Fruit fly (Drosophila melanogaster) whole organism, wandering third instar larva: ENCODE measurements around the gene CG2321.
A peak's percentile ranks its signal among the peaks of the same experiment; 100 is the strongest.

Experiments
- Abd-B ChIP-seq: fragments of >200 bp; optimal IDR thresholded peaks from 2 replicates; lab custom pipeline; 2017; ENCODE audit warnings: missing biosample characterization, missing genetic modification characterization
- CG32264 ChIP-seq: fragments of 200-800 bp; sonication (Bioruptor generic); optimal IDR thresholded peaks from 2 replicates; lab custom pipeline; 2016; ENCODE audit warnings: missing biosample characterization, missing genetic modification characterization
- CG9705 ChIP-seq: fragments of 200-800 bp; sonication (Bioruptor generic); optimal IDR thresholded peaks from 2 replicates; lab custom pipeline; 2018; ENCODE audit warnings: missing biosample characterization, mild to moderate bottlenecking, missing genetic modification characterization
- CrebA ChIP-seq: fragments of 200-800 bp; sonication (Bioruptor generic); optimal IDR thresholded peaks from 2 replicates; lab custom pipeline; 2016; ENCODE audit warnings: missing biosample characterization, mild to moderate bottlenecking, missing genetic modification characterization, borderline replicate concordance
- Dif ChIP-seq: fragments of 200-275, 200-300 bp; sonication (Bioruptor generic); optimal IDR thresholded peaks from 2 replicates; lab custom pipeline; 2018; ENCODE audit warnings: missing biosample characterization, missing genetic modification characterization; ENCODE audit not compliant: partially characterized antibody
- GATAd ChIP-seq: sonication (Bioruptor generic); optimal IDR thresholded peaks from 2 replicates; lab custom pipeline; 2016; ENCODE audit warnings: missing biosample characterization, missing genetic modification characterization
- HLH106 ChIP-seq: fragments of 200-800 bp; optimal IDR thresholded peaks from 3 replicates; lab custom pipeline; 2019; ENCODE audit warnings: missing biosample characterization, mild to moderate bottlenecking, missing genetic modification characterization, moderate library complexity
- Hnf4 ChIP-seq: fragments of 200-800 bp; sonication (Bioruptor generic); optimal IDR thresholded peaks from 2 replicates; lab custom pipeline; 2016; ENCODE audit warnings: missing biosample characterization, mild to moderate bottlenecking, missing genetic modification characterization
- Hr78 ChIP-seq: fragments of >200 bp; optimal IDR thresholded peaks from 2 replicates; lab custom pipeline; 2017; ENCODE audit warnings: missing biosample characterization, missing genetic modification characterization
- Hr83 ChIP-seq: fragments of 200-300 bp; sonication (Bioruptor generic); optimal IDR thresholded peaks from 2 replicates; lab custom pipeline; 2016; ENCODE audit warnings: missing biosample characterization, mild to moderate bottlenecking, missing genetic modification characterization, moderate library complexity; ENCODE audit not compliant: poor library complexity, severe bottlenecking
- Mio ChIP-seq: sonication (Bioruptor generic); optimal IDR thresholded peaks from 2 replicates; lab custom pipeline; 2016; ENCODE audit warnings: missing biosample characterization, missing genetic modification characterization
- Myc ChIP-seq: fragments of >200 bp; optimal IDR thresholded peaks from 2 replicates; lab custom pipeline; 2017
- N ChIP-seq: fragments of >200 bp; optimal IDR thresholded peaks from 2 replicates; lab custom pipeline; 2018; ENCODE audit warnings: missing biosample characterization, missing external identifiers, missing genetic modification characterization
- OdsH ChIP-seq: fragments of 200-800 bp; sonication (Bioruptor generic); optimal IDR thresholded peaks from 2 replicates; lab custom pipeline; 2016; ENCODE audit warnings: missing biosample characterization, mild to moderate bottlenecking, missing genetic modification characterization
- Rel ChIP-seq, 2 experiments: fragments of 200-800 bp; sonication (Bioruptor generic) in 1 of 2; optimal IDR thresholded peaks; 2 replicates in 1 of 2; 3 replicates in 1 of 2; lab custom pipeline; 2016 to 2019; ENCODE audit warnings: mild to moderate bottlenecking in 2 of 2, missing biosample characterization in 2 of 2, missing genetic modification characterization in 2 of 2, moderate library complexity in 1 of 2
- Sp1 ChIP-seq: fragments of 200-800 bp; sonication (Bioruptor generic); optimal IDR thresholded peaks from 3 replicates; lab custom pipeline; 2019; ENCODE audit warnings: missing biosample characterization, mild to moderate bottlenecking, missing genetic modification characterization, moderate library complexity
- Vsx2 ChIP-seq: fragments of 200-300, 225-300 bp; sonication (Bioruptor generic); optimal IDR thresholded peaks from 2 replicates; lab custom pipeline; 2018; ENCODE audit warnings: missing biosample characterization, missing genetic modification characterization; ENCODE audit not compliant: partially characterized antibody
- br ChIP-seq: fragments of 200-800 bp; sonication (Bioruptor generic); optimal IDR thresholded peaks from 2 replicates; lab custom pipeline; 2016; ENCODE audit warnings: missing biosample characterization, missing genetic modification characterization
- dl ChIP-seq, 2 experiments: fragments of 175-275, 200-275 bp in 1 of 2; fragments of 200-275 bp in 1 of 2; sonication (Bioruptor generic); optimal IDR thresholded peaks; lab custom pipeline; 2018; ENCODE audit warnings: mild to moderate bottlenecking in 2 of 2, missing biosample characterization in 2 of 2, missing genetic modification characterization in 2 of 2, moderate library complexity in 2 of 2; ENCODE audit not compliant: partially characterized antibody in 2 of 2, insufficient read depth in 1 of 2
- dsf ChIP-seq: sonication (Bioruptor generic); optimal IDR thresholded peaks from 2 replicates; lab custom pipeline; 2016; ENCODE audit warnings: missing biosample characterization, missing genetic modification characterization, borderline replicate concordance
- ey ChIP-seq: fragments of 200-800 bp; sonication (Bioruptor generic); optimal IDR thresholded peaks from 2 replicates; lab custom pipeline; 2016; ENCODE audit warnings: missing biosample characterization, missing genetic modification characterization
- foxo ChIP-seq, 2 experiments: fragments of 200-800 bp; sonication (Bioruptor generic); optimal IDR thresholded peaks; 2 replicates in 1 of 2; 3 replicates in 1 of 2; lab custom pipeline; 2016 to 2017; ENCODE audit warnings: missing biosample characterization in 2 of 2, missing genetic modification characterization in 2 of 2
- fru ChIP-seq: fragments of 200-800 bp; sonication (Bioruptor generic); optimal IDR thresholded peaks from 3 replicates; lab custom pipeline; 2016; ENCODE audit warnings: missing biosample characterization, mild to moderate bottlenecking, missing genetic modification characterization
- h ChIP-seq: fragments of 200-800 bp; sonication (Bioruptor generic); optimal IDR thresholded peaks from 3 replicates; lab custom pipeline; 2016; ENCODE audit warnings: missing biosample characterization, mild to moderate bottlenecking, missing genetic modification characterization
- jim ChIP-seq: fragments of 175-275, 200-325 bp; sonication (Bioruptor generic); optimal IDR thresholded peaks from 2 replicates; lab custom pipeline; 2016; ENCODE audit warnings: missing biosample characterization, mild to moderate bottlenecking, missing genetic modification characterization
- pan ChIP-seq: fragments of >200 bp; optimal IDR thresholded peaks from 2 replicates; lab custom pipeline; 2017
- psq ChIP-seq: fragments of 200-800 bp; sonication (Bioruptor generic); optimal IDR thresholded peaks from 3 replicates; lab custom pipeline; 2017; ENCODE audit warnings: missing biosample characterization, mild to moderate bottlenecking, missing genetic modification characterization, moderate library complexity
- rgr ChIP-seq: fragments of 200-800 bp; sonication (Bioruptor generic); optimal IDR thresholded peaks from 3 replicates; lab custom pipeline; 2016; ENCODE audit warnings: missing biosample characterization, mild to moderate bottlenecking, missing genetic modification characterization
- sv ChIP-seq: fragments of 200-800 bp; sonication (Bioruptor generic); optimal IDR thresholded peaks from 3 replicates; lab custom pipeline; 2016; ENCODE audit warnings: missing biosample characterization, missing genetic modification characterization
- tai ChIP-seq: sonication (Bioruptor generic); optimal IDR thresholded peaks from 2 replicates; lab custom pipeline; 2016; ENCODE audit warnings: missing biosample characterization, missing genetic modification characterization
- usp ChIP-seq: fragments of >200 bp; optimal IDR thresholded peaks from 2 replicates; lab custom pipeline; 2017; ENCODE audit warnings: missing biosample characterization, missing genetic modification characterization
- woc ChIP-seq: sonication (Bioruptor generic); optimal IDR thresholded peaks from 2 replicates; lab custom pipeline; 2016; ENCODE audit warnings: missing biosample characterization, mild to moderate bottlenecking, missing genetic modification characterization

The CG2321 gene

DNA sequence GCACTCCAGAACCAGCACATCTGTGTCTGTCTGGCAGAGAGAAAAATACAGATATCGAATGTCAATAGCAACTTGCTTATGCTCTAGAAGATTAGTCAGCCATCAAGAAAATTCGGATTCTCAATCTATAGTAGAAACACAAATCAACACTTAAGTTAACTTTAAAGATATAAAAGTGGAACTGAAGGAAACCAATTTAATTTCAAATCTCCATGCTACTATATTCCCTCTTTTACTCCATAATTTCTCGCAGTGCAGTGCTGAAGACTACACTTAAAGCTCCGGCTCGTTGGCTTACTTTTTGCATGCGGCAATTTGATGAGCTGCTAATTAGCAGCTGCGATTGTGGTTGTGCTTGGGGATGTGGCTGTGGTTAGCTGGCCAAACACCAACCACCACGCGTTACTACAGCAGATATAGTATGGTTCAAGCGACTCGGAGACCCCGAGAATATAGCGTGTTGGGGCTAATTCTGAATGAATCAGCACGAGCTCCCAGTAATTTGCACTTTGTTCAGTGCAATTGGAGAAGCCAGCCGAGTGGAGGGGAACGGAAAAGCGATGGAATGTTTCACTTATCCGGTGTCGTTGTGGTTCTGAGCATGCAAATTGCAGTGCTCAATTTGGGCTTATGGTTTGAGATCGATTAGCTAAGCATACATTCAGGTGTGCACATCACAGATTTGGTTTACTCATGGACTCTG lies 28.7 kb downstream of the CG2321 start:
- TF ChIP-seq dl (GFP tag; optimal IDR thresholded peaks at IDR 0.05; lab: Kevin White, UChicago; ENCODE audit: insufficient read depth in 1 of 2, partially characterized antibody in 2 of 2) (no peak), Vsx2 (GFP tag; lab: Kevin White, UChicago) (peak; percentile 56), Rel (GFP tag; optimal IDR thresholded peaks at IDR 0.05; lab: Kevin White, UChicago) (no peak), Rel (tag; optimal IDR thresholded peaks at IDR 0.05; lab: Kevin White, UChicago) (no peak), Hnf4 (GFP tag; lab: Kevin White, UChicago) (no peak), rgr (GFP tag; lab: Kevin White, UChicago) (no peak), tai (GFP tag; lab: Kevin White, UChicago) (no peak), Myc (lab: Kevin White, UChicago) (no peak), HLH106 (tag; lab: Kevin White, UChicago) (peak; percentile 5), h (GFP tag; lab: Kevin White, UChicago) (no peak), dsf (GFP tag; lab: Kevin White, UChicago) (no peak), CrebA (no peak), Mio (GFP tag; lab: Kevin White, UChicago) (no peak), foxo (GFP tag; optimal IDR thresholded peaks at IDR 0.05; lab: Kevin White, UChicago) (peak in 1 of 2 experiments; percentile 34), br (no peak), woc (GFP tag; lab: Kevin White, UChicago) (no peak), Dif (no peak), fru (GFP tag; lab: Kevin White, UChicago) (no peak), OdsH (GFP tag; lab: Kevin White, UChicago) (no peak), N (GFP tag; lab: Kevin White, UChicago) (no peak), GATAd (GFP tag; lab: Kevin White, UChicago) (no peak), sv (GFP tag; lab: Kevin White, UChicago) (no peak), Abd-B (GFP tag; lab: Kevin White, UChicago) (no peak), CG9705 (no peak), CG32264 (GFP tag; lab: Kevin White, UChicago) (no peak)
- TF ChIP-seq, all 38 proteins: peak for 3

DNA sequence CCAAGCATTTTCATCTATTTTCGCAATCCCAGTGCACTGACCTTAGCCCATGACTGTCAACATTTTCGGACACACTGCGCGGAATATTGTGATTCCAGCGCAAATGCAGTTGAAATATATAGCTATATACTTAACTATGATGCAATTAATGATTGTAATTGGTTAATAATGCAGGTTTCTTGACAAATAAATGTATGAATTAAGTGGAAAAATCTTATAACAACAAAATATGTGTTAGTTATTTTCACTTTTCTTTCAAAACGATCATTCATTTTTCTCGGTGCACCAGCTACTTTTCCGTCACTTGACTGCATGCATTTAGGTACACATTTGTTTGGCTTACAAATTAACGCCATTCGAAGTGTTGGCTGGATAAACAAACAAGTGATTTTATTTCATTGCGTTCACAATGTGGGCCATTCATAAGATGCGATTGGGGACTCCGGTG lies 30.4 kb downstream of the CG2321 start:
- TF ChIP-seq usp (GFP tag; lab: Kevin White, UChicago) (no peak), dl (GFP tag; optimal IDR thresholded peaks at IDR 0.05; lab: Kevin White, UChicago; ENCODE audit: insufficient read depth in 1 of 2, partially characterized antibody in 2 of 2) (no peak), foxo (GFP tag; optimal IDR thresholded peaks at IDR 0.05; lab: Kevin White, UChicago) (peak in 1 of 2 experiments; percentile 38), h (GFP tag; lab: Kevin White, UChicago) (peak; percentile 11), ey (GFP tag; lab: Kevin White, UChicago) (peak; percentile 24), CrebA (no peak), fru (GFP tag; lab: Kevin White, UChicago) (peak; percentile 51), GATAd (GFP tag; lab: Kevin White, UChicago) (no peak), br (no peak), Hr83 (GFP tag; lab: Kevin White, UChicago) (no peak), jim (GFP tag; lab: Kevin White, UChicago) (no peak), Hr78 (GFP tag; lab: Kevin White, UChicago) (no peak), N (GFP tag; lab: Kevin White, UChicago) (no peak), psq (GFP tag; lab: Kevin White, UChicago) (peak; percentile 3), Sp1 (GFP tag; lab: Kevin White, UChicago) (peak; percentile 33), Dif (no peak), CG32264 (GFP tag; lab: Kevin White, UChicago) (no peak), Myc (lab: Kevin White, UChicago) (no peak), dsf (GFP tag; lab: Kevin White, UChicago) (no peak), HLH106 (tag; lab: Kevin White, UChicago) (peak; percentile 43)
- TF ChIP-seq, all 38 proteins: peak for 7

DNA sequence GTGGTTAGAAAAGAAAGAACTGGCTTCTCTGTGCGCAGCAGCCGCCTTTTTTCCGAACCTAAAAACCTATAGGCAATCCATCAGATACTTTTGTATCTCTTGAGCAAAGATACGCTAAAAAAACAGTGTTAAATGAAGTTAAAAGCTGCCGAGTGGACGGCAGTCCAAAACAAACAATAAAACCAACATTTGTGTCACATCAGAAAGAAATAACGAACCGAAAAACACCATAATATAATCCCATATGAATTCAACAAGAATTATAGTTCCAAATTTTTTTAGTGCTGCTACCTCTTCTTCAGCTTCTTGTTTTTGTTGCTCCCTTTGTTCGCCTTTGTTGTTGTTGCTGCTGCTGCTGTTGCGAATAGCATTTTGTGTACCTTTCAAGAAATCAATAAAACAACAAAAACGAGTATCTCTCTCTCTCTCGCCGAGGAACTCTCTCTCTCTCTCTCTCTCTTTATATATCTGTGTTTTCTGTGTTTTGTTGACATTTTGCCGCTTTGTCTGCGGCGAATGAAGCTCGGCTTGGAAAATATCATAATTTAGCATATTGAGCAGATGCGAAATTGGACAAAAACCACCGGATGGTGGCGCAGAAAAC lies 31.2 kb downstream of the CG2321 start:
- TF ChIP-seq Mio (GFP tag; lab: Kevin White, UChicago), result no peak
- TF ChIP-seq pan (lab: Kevin White, UChicago), result peak; percentile 19
